Fruit fly (Drosophila melanogaster): ENCODE results near the gene Hsp26.

Gene Hsp26

DNA sequence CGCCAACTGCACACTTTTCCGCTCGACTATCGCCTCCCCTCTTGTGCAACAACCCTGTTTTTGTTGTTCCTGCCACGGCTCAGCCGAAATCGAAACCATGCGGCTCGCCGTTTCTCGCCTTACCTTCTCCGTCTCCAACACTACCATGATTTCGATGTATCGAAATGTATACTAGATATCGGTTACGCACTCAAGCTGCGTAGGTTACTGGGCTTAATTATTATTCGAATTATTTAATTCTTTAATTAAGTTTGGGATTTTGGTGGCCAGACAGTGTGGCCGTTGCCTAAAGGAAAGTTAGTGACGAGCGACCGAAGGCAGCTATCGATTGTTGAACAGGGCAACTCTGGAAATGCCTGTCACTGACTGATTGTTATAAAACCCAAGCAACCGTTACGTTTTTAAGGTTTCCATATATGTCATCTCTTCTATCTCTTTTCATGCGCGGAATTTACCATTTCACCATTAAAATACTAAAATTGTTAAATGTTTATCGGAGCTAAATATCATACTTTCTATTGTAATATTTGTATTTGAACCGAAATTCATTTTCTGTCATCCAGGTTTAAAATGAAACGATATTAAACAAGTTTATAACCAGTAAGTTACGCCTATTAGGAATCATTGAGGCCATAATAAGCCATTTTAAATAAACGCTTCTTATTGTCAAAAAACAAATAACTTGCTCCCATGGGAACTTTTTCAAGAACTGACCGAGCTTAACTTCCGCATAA, 25.1 kb upstream of the Hsp26 start, which contains the start of gene eIF4E1 (continued):
- TF ChIP-seq Doc2 (GFP tag; IDR thresholded peaks at IDR 0.05) = no peak
- TF ChIP-seq maf-S (GFP tag; optimal IDR thresholded peaks at IDR 0.05) = peak; percentile 2
- TF ChIP-seq hth (optimal IDR thresholded peaks at IDR 0.05) = no peak
- TF ChIP-seq Taf1 (GFP tag; IDR thresholded peaks at IDR 0.05) = no peak
- TF ChIP-seq oc (tag; optimal IDR thresholded peaks at IDR 0.05) = no peak
- no peak for TF ChIP-seq br (optimal IDR thresholded peaks at IDR 0.05)
- no peak for TF ChIP-seq CG10543 (GFP tag; optimal IDR thresholded peaks at IDR 0.05)
- peak; percentile 55 for TF ChIP-seq HmgD (GFP tag; optimal IDR thresholded peaks at IDR 0.05)
- no peak for TF ChIP-seq Asciz (GFP tag; optimal IDR thresholded peaks at IDR 0.05)
- peak; percentile 86 for TF ChIP-seq knrl (GFP tag; IDR thresholded peaks at IDR 0.05; ENCODE audit: partially characterized antibody)
- no peak for TF ChIP-seq CG16779 (GFP tag; IDR thresholded peaks at IDR 0.05)
- TF ChIP-seq CG10366 (GFP tag; IDR thresholded peaks at IDR 0.05) = no peak
- TF ChIP-seq CG8765 (GFP tag; IDR thresholded peaks at IDR 0.05) = no peak
- TF ChIP-seq slou (GFP tag; optimal IDR thresholded peaks at IDR 0.05) = peak; percentile 9
- TF ChIP-seq Neu2 (GFP tag; optimal IDR thresholded peaks at IDR 0.05; ENCODE audit: borderline replicate concordance) = no peak
- no peak for TF ChIP-seq CG10431 (GFP tag; optimal IDR thresholded peaks at IDR 0.05)
- TF ChIP-seq Sox100B (GFP tag; optimal IDR thresholded peaks at IDR 0.05) = no peak
- no peak for TF ChIP-seq ara (GFP tag; IDR thresholded peaks at IDR 0.05)
- TF ChIP-seq Oli (tag; optimal IDR thresholded peaks at IDR 0.05) = no peak
- TF ChIP-seq CG31224 (GFP tag; IDR thresholded peaks at IDR 0.05) = no peak
- TF ChIP-seq CG11696 (GFP tag; IDR thresholded peaks at IDR 0.05) = no peak
- TF ChIP-seq Ets65A (GFP tag) = peak; percentile 89
- no peak for TF ChIP-seq bsh (GFP tag; optimal IDR thresholded peaks at IDR 0.05)
- no peak for TF ChIP-seq CG4282 (GFP tag; optimal IDR thresholded peaks at IDR 0.05)
- peak; percentile 2 for TF ChIP-seq B-H2 (GFP tag; optimal IDR thresholded peaks at IDR 0.05)
- no peak for TF ChIP-seq BtbVII (GFP tag; optimal IDR thresholded peaks at IDR 0.05)
- TF ChIP-seq CG12071 (GFP tag; optimal IDR thresholded peaks at IDR 0.05) = no peak
- no peak for TF ChIP-seq Jarid2 (GFP tag; optimal IDR thresholded peaks at IDR 0.05)
- TF ChIP-seq da (GFP tag; optimal IDR thresholded peaks at IDR 0.05) = no peak
- no peak for TF ChIP-seq HHEX (GFP tag; optimal IDR thresholded peaks at IDR 0.05)
- peak; percentile 94 for TF ChIP-seq pzg (GFP tag; optimal IDR thresholded peaks at IDR 0.05)
- TF ChIP-seq CG6272 (GFP tag; IDR thresholded peaks at IDR 0.05) = no peak
- TF ChIP-seq Dll (GFP tag; IDR thresholded peaks at IDR 0.05; ENCODE audit: partially characterized antibody) = peak; percentile 72
- TF ChIP-seq slp2 (GFP tag; optimal IDR thresholded peaks at IDR 0.05) = no peak
- TF ChIP-seq H2.0 (GFP tag; IDR thresholded peaks at IDR 0.05) = no peak
- no peak for TF ChIP-seq abd-A (tag; optimal IDR thresholded peaks at IDR 0.05)

DNA sequence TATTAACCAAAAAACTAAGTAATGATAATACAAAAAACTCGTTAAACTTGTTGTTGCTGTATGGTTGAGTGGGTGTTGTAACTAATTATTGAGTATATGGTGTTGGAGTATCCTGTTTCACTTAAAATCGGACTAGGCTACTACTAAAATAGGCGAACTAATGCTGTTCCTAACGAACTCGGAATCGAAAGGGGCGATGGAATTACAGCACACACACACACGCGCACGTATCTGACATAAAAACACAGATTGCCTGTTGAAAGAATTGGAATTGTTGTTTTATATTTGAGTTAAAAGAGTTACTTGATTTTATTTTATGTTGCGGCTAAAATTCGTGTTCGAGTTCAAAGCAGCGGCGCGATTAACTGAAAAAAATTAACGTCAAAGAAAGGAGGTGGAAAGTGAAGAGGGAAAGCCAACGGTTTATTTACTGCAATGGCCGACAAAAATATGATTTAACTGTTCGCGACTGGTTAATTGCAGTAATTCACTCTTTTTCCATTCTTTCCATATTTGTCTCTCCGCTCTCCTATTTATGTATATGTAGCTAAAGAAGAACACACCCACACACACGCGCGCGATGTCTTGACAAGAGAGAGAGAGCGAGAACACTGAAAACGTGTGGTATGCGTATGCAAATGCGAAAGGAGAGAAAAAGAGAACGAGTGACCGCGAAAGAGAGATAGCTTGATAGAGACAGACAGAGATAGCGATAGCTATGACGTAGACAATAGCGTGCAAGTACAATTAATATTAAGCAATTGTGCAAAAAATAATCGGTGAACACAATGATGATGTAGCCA, 24.3 kb upstream of the Hsp26 start:
- TF ChIP-seq lov (optimal IDR thresholded peaks at IDR 0.05) (no peak), lov (GFP tag; IDR thresholded peaks at IDR 0.05) (no peak), gce (GFP tag; IDR thresholded peaks at IDR 0.05) (no peak), stc (GFP tag; IDR thresholded peaks at IDR 0.05) (peak; percentile 13; the same call in 1 of the 2 replicates), nau (GFP tag; optimal IDR thresholded peaks at IDR 0.05) (no peak), kni (GFP tag; optimal IDR thresholded peaks at IDR 0.05) (peak; percentile 39), Trl (optimal IDR thresholded peaks at IDR 0.05) (peak; percentile 91 to 96), Trl (GFP tag; optimal IDR thresholded peaks at IDR 0.05) (peak; percentile 40), sqz (GFP tag; optimal IDR thresholded peaks at IDR 0.05) (peak; percentile 22), seq (GFP tag; IDR thresholded peaks at IDR 0.05) (peak; percentile 49; the same call in 1 of the 2 replicates), gfzf (GFP tag; optimal IDR thresholded peaks at IDR 0.05) (no peak), nom (GFP tag; optimal IDR thresholded peaks at IDR 0.05) (peak; percentile 39), so (GFP tag; IDR thresholded peaks at IDR 0.05) (peak; percentile 42; the same call in 1 of the 3 replicates), MBD-R2 (GFP tag; IDR thresholded peaks at IDR 0.05) (peak; percentile 20; the same call in 1 of the 2 replicates), Antp (GFP tag; optimal IDR thresholded peaks at IDR 0.05) (no peak), sd (tag; optimal IDR thresholded peaks at IDR 0.05) (peak; percentile 94)
